Worm (Caenorhabditis elegans): ENCODE measurements around the gene daf-10.

The daf-10 gene

DNA sequence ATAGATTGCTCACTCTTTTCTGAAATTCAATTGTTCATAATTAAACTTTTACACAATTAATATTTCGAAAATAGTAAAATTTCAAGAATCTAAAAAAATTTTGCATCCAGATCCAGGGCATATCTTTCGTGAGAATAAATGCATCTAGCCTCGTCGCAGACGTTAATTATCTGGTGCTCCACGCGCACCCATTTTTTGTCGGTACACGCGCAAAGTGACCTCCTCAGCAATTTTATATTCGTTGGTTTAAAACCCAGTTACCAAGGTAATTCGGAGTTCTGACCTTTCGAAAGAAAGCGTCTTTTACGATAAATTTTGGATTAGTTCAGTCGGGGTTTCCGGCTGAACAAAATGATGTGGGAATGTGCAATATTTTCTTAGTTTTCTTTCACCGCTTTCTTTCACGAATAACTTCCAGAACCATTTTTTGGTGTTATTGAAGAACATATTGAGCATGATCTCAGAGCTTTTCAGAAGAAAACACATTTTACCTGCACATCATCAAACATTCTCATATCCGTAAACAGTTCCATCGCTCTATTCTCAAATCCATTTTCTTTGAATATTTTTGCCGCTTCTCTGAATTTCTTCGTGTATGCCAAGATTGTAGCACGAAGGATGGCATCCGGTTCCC is 5.7 kb downstream of the daf-10 start:
- TF ChIP-seq flt-1 (GFP tag; IDR thresholded peaks at IDR 0.05) (no peak), hnd-1 (tag; optimal IDR thresholded peaks at IDR 0.05) (no peak), pes-1 (GFP tag; IDR thresholded peaks at IDR 0.05) (no peak)

DNA sequence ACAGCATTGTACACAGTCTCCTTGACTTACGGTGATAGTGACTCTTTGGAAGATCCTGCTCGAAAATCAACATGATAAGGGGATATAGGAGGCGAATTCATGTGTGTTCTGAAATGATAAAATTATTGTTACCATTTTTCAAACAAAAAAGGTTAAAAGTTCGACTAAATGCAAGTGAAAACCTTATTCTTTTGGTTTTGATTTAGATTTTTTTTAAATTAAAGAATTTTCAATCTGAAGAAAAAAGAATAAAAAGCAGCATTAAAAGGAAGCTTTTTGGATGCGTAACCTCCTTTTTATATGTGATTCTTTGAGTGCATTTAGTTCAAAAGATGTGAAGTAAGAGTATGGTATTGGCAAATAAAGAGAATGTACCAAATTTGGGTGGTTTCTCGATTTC is 10.6 kb downstream of the daf-10 start, which contains the start of gene delm-1:
TSS of gene delm-1 (minus strand) at position 101 of the 400 bp plus-strand sequence.
- TF ChIP-seq flt-1 (GFP tag; IDR thresholded peaks at IDR 0.05) (no peak), ceh-36 (tag; optimal IDR thresholded peaks at IDR 0.05) (no peak), hmbx-1 (tag; optimal IDR thresholded peaks at IDR 0.05) (no peak), F13C5.2 (tag; optimal IDR thresholded peaks at IDR 0.05) (no peak), tbx-37 (GFP tag; conservative IDR thresholded peaks at IDR 0.05) (no peak), pes-1 (GFP tag; IDR thresholded peaks at IDR 0.05) (no peak), aly-1 (tag; optimal IDR thresholded peaks at IDR 0.05) (no peak), ets-7 (tag; optimal IDR thresholded peaks at IDR 0.05) (no peak), ceh-13 (GFP tag; optimal IDR thresholded peaks at IDR 0.05) (no peak)

DNA sequence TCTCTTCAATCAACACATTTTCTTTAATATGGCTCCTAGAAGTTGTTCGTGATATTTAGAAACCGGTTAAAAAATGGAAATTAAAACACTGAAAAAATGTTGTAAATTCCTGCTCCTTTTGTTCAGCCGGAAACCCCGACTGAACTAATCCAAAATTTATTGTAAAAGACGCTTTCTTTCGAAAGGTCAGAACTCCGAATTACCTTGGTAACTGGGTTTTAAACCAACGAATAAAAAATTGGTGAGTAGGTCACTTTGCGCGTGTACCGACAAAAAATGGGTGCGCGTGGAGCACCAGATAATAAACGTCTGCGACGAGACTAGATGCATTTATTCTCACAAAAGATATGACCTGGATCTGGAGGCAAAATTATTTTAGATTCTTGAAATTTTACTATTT is 15.4 kb downstream of the daf-10 start:
- TF ChIP-seq aly-1 (tag; optimal IDR thresholded peaks at IDR 0.05): no peak
- TF ChIP-seq pes-1 (GFP tag; IDR thresholded peaks at IDR 0.05): no peak

DNA sequence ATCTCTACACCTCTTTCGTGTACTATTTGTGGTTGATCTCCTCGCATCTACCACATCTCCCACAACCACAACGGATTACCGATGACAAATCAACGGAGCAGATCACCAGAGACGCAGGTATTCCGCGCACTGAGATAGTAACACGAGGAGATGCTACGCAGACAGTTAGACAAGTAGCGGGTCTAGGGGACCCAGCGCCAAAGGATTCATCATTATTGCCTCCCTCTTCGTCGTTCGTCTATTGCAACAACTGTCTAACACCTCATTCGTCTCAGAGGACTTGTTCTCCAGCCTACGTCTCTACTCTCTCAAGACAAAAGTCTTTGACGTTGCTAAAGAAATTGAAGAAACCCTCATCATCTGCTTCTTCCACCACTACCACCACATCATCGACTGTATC is 24.5 kb downstream of the daf-10 start:
- TF ChIP-seq ets-7 (tag; optimal IDR thresholded peaks at IDR 0.05) (no peak), ama-1 (optimal IDR thresholded peaks at IDR 0.05) (no peak)

DNA sequence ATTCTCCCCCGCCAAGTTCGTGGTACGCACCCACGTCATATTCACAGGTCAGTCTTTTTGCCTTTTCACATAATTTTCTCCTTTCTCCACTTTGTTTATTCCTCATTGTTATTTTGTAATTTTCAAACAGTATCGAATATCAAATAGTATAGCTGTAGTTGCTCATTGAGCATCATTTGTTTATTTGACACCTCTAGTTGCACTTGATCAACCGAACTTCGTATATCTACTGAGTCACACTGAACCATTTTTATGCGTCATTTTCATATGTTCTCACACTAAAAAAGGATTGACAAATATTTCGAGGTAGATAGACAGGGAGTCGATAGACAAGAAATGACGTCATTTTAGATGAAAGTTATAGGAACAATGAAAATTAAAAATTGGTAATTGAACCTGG is 25.8 kb downstream of the daf-10 start:
- TF ChIP-seq ama-1 (optimal IDR thresholded peaks at IDR 0.05): no peak
- no peak for TF ChIP-seq tbx-37 (GFP tag; conservative IDR thresholded peaks at IDR 0.05)
- TF ChIP-seq flt-1 (GFP tag; IDR thresholded peaks at IDR 0.05): no peak
- no peak for TF ChIP-seq B0310.2 (tag; optimal IDR thresholded peaks at IDR 0.05)
- no peak for TF ChIP-seq aly-1 (tag; optimal IDR thresholded peaks at IDR 0.05)
- no peak for TF ChIP-seq hmg-4 (GFP tag; optimal IDR thresholded peaks at IDR 0.05)
- TF ChIP-seq sea-1 (GFP tag; conservative IDR thresholded peaks at IDR 0.05): no peak
- TF ChIP-seq hmbx-1 (tag; optimal IDR thresholded peaks at IDR 0.05): no peak
- TF ChIP-seq pes-1 (GFP tag; IDR thresholded peaks at IDR 0.05): no peak
- TF ChIP-seq hnd-1 (tag; optimal IDR thresholded peaks at IDR 0.05): no peak
- TF ChIP-seq tbx-11 (GFP tag; IDR thresholded peaks at IDR 0.05): no peak
- no peak for TF ChIP-seq scrt-1 (GFP tag; IDR thresholded peaks at IDR 0.05)

DNA sequence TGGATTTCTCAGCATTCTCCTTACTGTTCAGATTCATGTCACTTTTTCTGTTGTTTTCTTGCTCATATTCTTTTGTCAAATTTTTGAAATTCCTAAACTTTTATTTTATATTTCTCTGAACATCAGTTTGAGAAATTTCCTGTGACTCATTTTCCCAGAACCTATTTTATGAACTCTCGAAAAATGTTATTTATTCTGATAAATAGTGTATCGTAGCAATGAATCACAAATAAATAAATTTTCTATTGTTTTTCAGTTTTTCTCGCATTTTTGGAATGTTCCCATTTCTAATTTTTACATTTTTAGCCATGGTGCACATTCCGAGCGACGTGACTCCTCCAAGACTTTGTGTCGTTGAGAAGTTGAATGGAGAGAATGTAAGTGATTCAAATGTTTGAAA is 27.2 kb downstream of the daf-10 start, which contains the start of gene nrfl-1:
TSS of gene nrfl-1 (plus strand) at position 301 of the 400 bp plus-strand sequence.
- TF ChIP-seq tbx-37 (GFP tag; conservative IDR thresholded peaks at IDR 0.05) (no peak), ets-7 (tag; optimal IDR thresholded peaks at IDR 0.05) (no peak), hmg-4 (GFP tag; optimal IDR thresholded peaks at IDR 0.05) (no peak), sea-1 (GFP tag; conservative IDR thresholded peaks at IDR 0.05) (no peak), F13C5.2 (tag; optimal IDR thresholded peaks at IDR 0.05) (no peak), pes-1 (GFP tag; IDR thresholded peaks at IDR 0.05) (no peak), tbx-11 (GFP tag; IDR thresholded peaks at IDR 0.05) (no peak), ceh-36 (tag; optimal IDR thresholded peaks at IDR 0.05) (no peak), flt-1 (GFP tag; IDR thresholded peaks at IDR 0.05) (no peak)

DNA sequence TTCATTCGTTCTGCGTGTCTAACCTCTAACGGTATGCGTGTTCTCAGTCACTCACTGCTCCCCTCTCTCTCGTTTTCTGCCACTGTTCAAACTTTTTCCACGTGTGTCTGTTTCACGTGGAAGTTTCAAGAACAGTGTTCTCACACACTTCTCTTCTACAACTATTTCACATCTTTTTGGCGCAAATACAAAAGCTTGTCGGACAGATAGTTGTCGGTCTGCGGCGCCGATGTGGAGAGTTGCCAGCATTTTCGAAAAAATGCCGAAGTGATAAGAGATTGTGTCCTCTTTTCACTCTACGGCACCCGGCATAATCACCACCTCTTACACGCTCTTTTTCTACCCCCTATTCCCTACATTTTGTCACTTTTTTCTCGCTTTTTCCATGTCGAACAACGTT is 27.7 kb downstream of the daf-10 start:
- TF ChIP-seq ceh-36 (tag; optimal IDR thresholded peaks at IDR 0.05) (no peak), ama-1 (optimal IDR thresholded peaks at IDR 0.05) (no peak), sea-1 (GFP tag; conservative IDR thresholded peaks at IDR 0.05) (no peak)

DNA sequence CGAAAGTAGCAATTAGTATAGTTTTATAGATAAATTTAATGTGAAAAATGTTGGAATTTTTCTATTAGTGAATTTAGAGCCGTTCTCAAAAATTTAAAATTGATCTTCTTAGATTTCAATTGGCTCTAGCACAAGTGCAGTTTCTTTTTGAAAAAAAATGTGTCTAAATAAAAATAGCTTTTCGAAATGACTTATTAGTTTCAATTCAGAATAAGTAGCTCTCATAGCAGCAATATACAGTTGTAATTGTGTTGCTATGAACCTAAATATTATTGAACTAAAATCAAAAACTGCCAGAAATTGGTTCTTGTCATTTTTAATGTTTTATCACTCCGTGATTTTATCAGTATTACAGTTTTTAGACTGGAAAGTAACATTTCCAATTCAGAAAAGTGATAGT is 28.3 kb downstream of the daf-10 start:
- TF ChIP-seq hnd-1 (tag; optimal IDR thresholded peaks at IDR 0.05) (no peak), tbx-11 (GFP tag; IDR thresholded peaks at IDR 0.05) (no peak), ama-1 (optimal IDR thresholded peaks at IDR 0.05) (no peak), B0310.2 (tag; optimal IDR thresholded peaks at IDR 0.05) (no peak), tbx-37 (GFP tag; conservative IDR thresholded peaks at IDR 0.05) (no peak), flt-1 (GFP tag; IDR thresholded peaks at IDR 0.05) (no peak)

DNA sequence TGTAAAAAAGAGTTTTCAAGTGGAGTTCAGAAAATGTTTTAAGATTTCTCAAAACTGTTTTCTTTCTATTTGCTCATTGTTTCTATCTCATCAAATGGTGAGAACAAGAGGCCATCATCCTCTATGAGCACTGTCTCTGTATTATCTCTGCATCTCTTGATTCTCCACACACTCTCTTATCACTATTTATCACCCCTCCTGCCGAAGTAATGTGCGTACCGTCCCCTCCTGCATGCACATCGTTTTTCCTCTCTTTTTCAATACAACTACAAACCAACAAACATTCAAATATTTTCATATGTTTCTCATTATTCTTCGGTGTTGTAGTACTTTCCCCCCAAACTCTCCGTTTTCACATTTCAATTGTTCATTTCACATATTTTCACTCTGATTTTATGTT is 29.6 kb downstream of the daf-10 start:
- TF ChIP-seq ceh-36 (tag; optimal IDR thresholded peaks at IDR 0.05) (no peak), ceh-13 (GFP tag; optimal IDR thresholded peaks at IDR 0.05) (no peak), hmbx-1 (tag; optimal IDR thresholded peaks at IDR 0.05) (no peak), ets-7 (tag; optimal IDR thresholded peaks at IDR 0.05) (no peak), tbx-37 (GFP tag; conservative IDR thresholded peaks at IDR 0.05) (no peak), flt-1 (GFP tag; IDR thresholded peaks at IDR 0.05) (no peak), sea-1 (GFP tag; conservative IDR thresholded peaks at IDR 0.05) (no peak), ama-1 (optimal IDR thresholded peaks at IDR 0.05) (no peak), hnd-1 (tag; optimal IDR thresholded peaks at IDR 0.05) (no peak), tbx-11 (GFP tag; IDR thresholded peaks at IDR 0.05) (no peak), F13C5.2 (tag; optimal IDR thresholded peaks at IDR 0.05) (no peak), pes-1 (GFP tag; IDR thresholded peaks at IDR 0.05) (no peak), tra-4 (tag; optimal IDR thresholded peaks at IDR 0.05) (no peak), scrt-1 (GFP tag; IDR thresholded peaks at IDR 0.05) (no peak), B0310.2 (tag; optimal IDR thresholded peaks at IDR 0.05) (no peak), hmg-4 (GFP tag; optimal IDR thresholded peaks at IDR 0.05) (no peak), aly-1 (tag; optimal IDR thresholded peaks at IDR 0.05) (no peak)
